Worm (Caenorhabditis elegans) whole organism, L3 larva: Measurements from ENCODE around the gene efn-4.

Experiments used
- ceh-28 ChIP-seq: fragments of 150-350 bp; optimal IDR thresholded peaks from 2 replicates; lab custom pipeline; 2014; ENCODE audit warnings: missing biosample characterization, missing genetic modification reagents, missing genetic modification characterization
- fos-1 ChIP-seq: fragments of 150-350 bp; optimal IDR thresholded peaks from 2 replicates; lab custom pipeline; 2014; ENCODE audit warnings: missing biosample characterization, missing genetic modification characterization
- nhr-11 ChIP-seq: fragments of 150-350 bp; optimal IDR thresholded peaks from 2 replicates; lab custom pipeline; 2014; ENCODE audit warnings: missing biosample characterization, missing genetic modification characterization
- zag-1 ChIP-seq: fragments of 150-350 bp; optimal IDR thresholded peaks from 2 replicates; lab custom pipeline; 2014; ENCODE audit warnings: missing biosample characterization, missing genetic modification characterization

- TF ChIP-seq nhr-11 (tag; lab: Kevin White, UChicago) (no peak), ceh-28 (tag; lab: Kevin White, UChicago) (no peak), fos-1 (tag; lab: Kevin White, UChicago) (no peak), zag-1 (tag; lab: Kevin White, UChicago) (no peak)
Measured at ce11 chrIV:523595-523994, 35.4 kb upstream of the efn-4 start, which contains the start of gene asm-3.
